Worm (Caenorhabditis elegans) whole organism, young adult: ENCODE measurements around the gene irk-1.

ENCODE experiments used
- Y67H2A.10 ChIP-seq: fragments of 200-800 bp; sonication (Bioruptor generic); conservative IDR thresholded peaks from 2 replicates; pipeline ENCODE4 v1.3.6; 2022; ENCODE audit warnings: missing genetic modification reagents, missing genetic modification characterization, missing compliant biosample characterization
- dox-1 ChIP-seq: fragments of 200-800 bp; sonication (Bioruptor generic); IDR thresholded peaks from 2 replicates; pipeline ENCODE4 v1.3.6; 2022; ENCODE audit warnings: missing genetic modification reagents, missing genetic modification characterization, missing compliant biosample characterization
- nfya-1 ChIP-seq: sonication (generic microtip); optimal IDR thresholded peaks from 2 replicates; lab custom pipeline; 2017; ENCODE audit warnings: antibody characterized with exemption, missing compliant biosample characterization, missing genetic modification characterization, borderline replicate concordance; ENCODE audit not compliant: insufficient read depth

ce11 chrX:6744978-6745377 lies 32.9 kb downstream of the irk-1 start:
- TF ChIP-seq nfya-1 (tag; lab: Kevin White, UChicago), result no peak
- TF ChIP-seq dox-1 (GFP tag; lab: Robert Waterston, UW), result no peak
- no peak for TF ChIP-seq Y67H2A.10 (GFP tag; lab: Robert Waterston, UW)
